Worm (Caenorhabditis elegans) whole organism, young adult: ENCODE measurements around the gene T01H3.2.
A peak's percentile ranks its signal among the peaks of the same experiment; 100 is the strongest.

Source experiments
- C06A6.2 ChIP-seq: fragments of 200-800 bp; sonication (Bioruptor generic); conservative IDR thresholded peaks from 2 replicates; pipeline ENCODE4 v1.3.6; 2022; ENCODE audit warnings: missing genetic modification characterization, missing compliant biosample characterization
- F10E7.11 ChIP-seq: sonication (generic microtip); optimal IDR thresholded peaks from 2 replicates; lab custom pipeline; 2017; ENCODE audit warnings: mild to moderate bottlenecking, missing genetic modification characterization, moderate library complexity, missing compliant biosample characterization
- Y53G8AR.9 ChIP-seq: fragments of 200-800 bp; sonication (Bioruptor generic); conservative IDR thresholded peaks from 2 replicates; pipeline ENCODE4 v1.3.6; 2022; ENCODE audit warnings: missing genetic modification reagents, missing genetic modification characterization, missing compliant biosample characterization
- dpl-1 ChIP-seq: fragments of 150-350 bp; optimal IDR thresholded peaks from 2 replicates; lab custom pipeline; 2014; ENCODE audit warnings: missing biosample characterization, missing genetic modification reagents, missing genetic modification characterization
- ets-4 ChIP-seq: fragments of 200-800 bp; sonication (Bioruptor generic); optimal IDR thresholded peaks from 2 replicates; lab custom pipeline; 2018; ENCODE audit warnings: mild to moderate bottlenecking, missing genetic modification characterization, missing compliant biosample characterization
- nhr-27 ChIP-seq: fragments of 200-800 bp; sonication (Bioruptor generic); optimal IDR thresholded peaks from 2 replicates; lab custom pipeline; 2018; ENCODE audit warnings: mild to moderate bottlenecking, missing genetic modification characterization, moderate library complexity, missing compliant biosample characterization
- pha-4 ChIP-seq: fragments of 150-350 bp; sonication (generic microtip); optimal IDR thresholded peaks from 2 replicates; lab custom pipeline; 2014; ENCODE audit warnings: missing biosample characterization, missing genetic modification reagents, missing genetic modification characterization
- ztf-3 ChIP-seq: fragments of 200-800 bp; sonication (Bioruptor generic); optimal IDR thresholded peaks from 2 replicates; lab custom pipeline; 2018; ENCODE audit warnings: mild to moderate bottlenecking, missing genetic modification characterization, missing compliant biosample characterization

DNA sequence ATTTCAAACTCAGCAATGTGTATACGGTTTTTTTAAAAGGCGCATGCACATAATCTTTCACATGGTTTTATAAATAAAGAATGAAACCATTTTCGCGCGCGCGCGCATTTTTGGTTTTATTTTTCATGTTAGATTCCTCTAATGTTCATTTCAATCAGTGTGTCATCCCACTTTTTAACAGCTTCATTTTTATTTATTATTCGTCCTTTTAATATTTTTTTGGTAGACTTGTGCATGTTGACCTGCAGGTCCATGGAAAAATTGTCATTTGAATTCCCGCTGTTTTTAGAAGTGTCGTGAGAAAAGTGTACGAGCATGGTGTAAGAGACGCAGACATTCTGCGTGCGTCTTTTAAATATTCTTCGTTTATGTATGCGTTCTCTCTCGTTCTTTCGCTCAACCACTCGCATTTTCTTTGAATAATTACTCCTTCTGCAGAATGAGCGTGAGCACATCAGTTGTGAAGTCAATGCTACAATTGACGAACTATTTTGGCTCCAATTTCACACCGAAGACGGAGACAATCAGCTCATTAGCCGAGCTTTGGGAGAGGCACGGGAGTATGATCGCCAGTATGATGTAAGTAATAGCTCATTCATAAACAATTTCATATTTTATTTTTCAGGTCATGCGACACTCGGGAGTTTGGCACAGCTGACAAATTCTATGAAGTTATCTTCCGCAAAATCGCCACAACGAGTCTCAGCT, 17.4 kb downstream of the T01H3.2 start, which contains the start of gene lin-5:
- TF ChIP-seq ztf-3 (no peak), C06A6.2 (no peak), F10E7.11 (no peak), Y53G8AR.9 (GFP tag; lab: Robert Waterston, UW) (peak; percentile 73; the same call in 1 of the 2 replicates), nhr-27 (tag; lab: Kevin White, UChicago) (no peak), ets-4 (GFP tag; lab: Kevin White, UChicago) (no peak), pha-4 (tag; lab: Kevin White, UChicago) (no peak), dpl-1 (GFP tag; lab: Kevin White, UChicago) (peak; percentile 80)
